Fruit fly (Drosophila melanogaster) whole organism, embryonic: Measurements from ENCODE around the gene Est-Q.

Experiments
- Adf1 ChIP-seq: fragments of 200-800 bp; sonication (Bioruptor generic); IDR thresholded peaks from 2 replicates; pipeline ENCODE4 v1.3.6; 2022; ENCODE audit warnings: missing biosample characterization, missing genetic modification characterization
- Bgb ChIP-seq: fragments of 200-800 bp; sonication (Bioruptor generic); IDR thresholded peaks from 2 replicates; pipeline ENCODE4 v1.3.6; 2022; ENCODE audit warnings: missing biosample characterization, missing genetic modification characterization; ENCODE audit not compliant: partially characterized antibody
- CG10959 ChIP-seq: fragments of 200-800 bp; sonication (Bioruptor generic); IDR thresholded peaks from 2 replicates; pipeline ENCODE4 v1.3.6; 2022; ENCODE audit warnings: missing biosample characterization, missing genetic modification characterization
- CG11560 ChIP-seq: fragments of 200-800 bp; sonication (Bioruptor generic); IDR thresholded peaks from 3 replicates; pipeline ENCODE4 v1.3.6; 2022; ENCODE audit warnings: missing biosample characterization, missing genetic modification characterization
- CG12769 ChIP-seq: fragments of 200-800 bp; sonication (Bioruptor generic); optimal IDR thresholded peaks from 2 replicates; lab custom pipeline; 2019; ENCODE audit warnings: missing biosample characterization, mild to moderate bottlenecking, missing genetic modification characterization, moderate library complexity
- CG14710 ChIP-seq: fragments of 200-800 bp; sonication (Bioruptor generic); optimal IDR thresholded peaks from 3 replicates; lab custom pipeline; 2019; ENCODE audit warnings: missing biosample characterization, mild to moderate bottlenecking, missing genetic modification characterization, moderate library complexity
- CG1602 ChIP-seq: fragments of 200-800 bp; sonication (Bioruptor generic); optimal IDR thresholded peaks from 3 replicates; lab custom pipeline; 2016; ENCODE audit warnings: missing biosample characterization, missing genetic modification characterization
- CG17328 ChIP-seq: fragments of 200-800 bp; sonication (Bioruptor generic); IDR thresholded peaks from 2 replicates; pipeline ENCODE4 v1.3.6; 2022; ENCODE audit warnings: missing biosample characterization, missing genetic modification characterization
- CG2199 ChIP-seq: fragments of 200-800 bp; sonication (Bioruptor generic); IDR thresholded peaks from 3 replicates; pipeline ENCODE4 v1.3.6; 2022; ENCODE audit warnings: missing biosample characterization, missing genetic modification characterization
- CG34422 ChIP-seq: fragments of 200-800 bp; sonication (Bioruptor generic); IDR thresholded peaks from 3 replicates; pipeline ENCODE4 v1.3.6; 2022; ENCODE audit warnings: missing biosample characterization, missing genetic modification characterization
- CG6791 ChIP-seq: fragments of 200-800 bp; sonication (Bioruptor generic); IDR thresholded peaks from 3 replicates; pipeline ENCODE4 v1.3.6; 2022; ENCODE audit warnings: missing biosample characterization, missing genetic modification characterization; ENCODE audit not compliant: partially characterized antibody
- CG9817 ChIP-seq: fragments of 200-800 bp; sonication (Bioruptor generic); optimal IDR thresholded peaks from 2 replicates; lab custom pipeline; 2018; ENCODE audit warnings: missing biosample characterization, mild to moderate bottlenecking, missing genetic modification characterization, moderate library complexity
- D ChIP-seq, 2 experiments: fragments of 200-800 bp in 1 of 2; fragments of >200 bp in 1 of 2; sonication (Bioruptor generic) in 1 of 2; optimal IDR thresholded peaks; 2 replicates in 1 of 2; 3 replicates in 1 of 2; lab custom pipeline; 2017; ENCODE audit warnings: mild to moderate bottlenecking in 1 of 2, missing biosample characterization in 1 of 2, missing genetic modification characterization in 1 of 2, missing genetic modification reagents in 1 of 2
- Deaf1 ChIP-seq: fragments of 200-800 bp; optimal IDR thresholded peaks from 3 replicates; lab custom pipeline; 2019; ENCODE audit warnings: missing biosample characterization, mild to moderate bottlenecking, missing genetic modification characterization, moderate library complexity
- Dll ChIP-seq: fragments of 200-800 bp; sonication (Bioruptor generic); IDR thresholded peaks from 4 replicates; pipeline ENCODE4 v1.3.6; 2022; ENCODE audit warnings: missing biosample characterization, missing genetic modification characterization; ENCODE audit not compliant: partially characterized antibody
- HmgD ChIP-seq: fragments of 200-800 bp; sonication (Bioruptor generic); optimal IDR thresholded peaks from 3 replicates; lab custom pipeline; 2016; ENCODE audit warnings: missing biosample characterization, missing genetic modification characterization
- Jarid2 ChIP-seq: fragments of 200-800 bp; sonication (Bioruptor generic); optimal IDR thresholded peaks from 3 replicates; lab custom pipeline; 2017; ENCODE audit warnings: mild to moderate bottlenecking, missing biosample characterization, missing genetic modification reagents, missing genetic modification characterization
- Med ChIP-seq: fragments of 200-800 bp; sonication (Bioruptor generic); peaks from one replicate; lab custom pipeline; 2016; ENCODE audit warnings: missing biosample characterization, missing genetic modification characterization, mild to moderate bottlenecking, inconsistent platforms, moderate library complexity
- NFAT ChIP-seq: fragments of 200-800 bp; sonication (Bioruptor generic); IDR thresholded peaks from 2 replicates; pipeline ENCODE4 v1.3.6; 2022; ENCODE audit warnings: missing biosample characterization, missing genetic modification characterization
- Nf-YB ChIP-seq: fragments of 200-800 bp; sonication (Bioruptor generic); optimal IDR thresholded peaks from 3 replicates; lab custom pipeline; 2019; ENCODE audit warnings: missing biosample characterization, mild to moderate bottlenecking, missing genetic modification characterization, moderate library complexity
- Nf-YC ChIP-seq: fragments of 200-800 bp; optimal IDR thresholded peaks from 3 replicates; lab custom pipeline; 2019; ENCODE audit warnings: missing biosample characterization, mild to moderate bottlenecking, missing genetic modification characterization, moderate library complexity
- Oaz ChIP-seq: fragments of 200-800 bp; sonication (Bioruptor generic); IDR thresholded peaks from 2 replicates; pipeline ENCODE4 v1.3.6; 2022; ENCODE audit warnings: missing biosample characterization, missing genetic modification characterization
- Side ChIP-seq: fragments of 200-800 bp; sonication (Bioruptor generic); optimal IDR thresholded peaks from 2 replicates; lab custom pipeline; 2016; ENCODE audit warnings: missing biosample characterization, missing genetic modification characterization
- Ssrp ChIP-seq: fragments of 200-800 bp; sonication (Bioruptor generic); optimal IDR thresholded peaks from 2 replicates; lab custom pipeline; 2018; ENCODE audit warnings: missing biosample characterization, mild to moderate bottlenecking, missing genetic modification characterization, moderate library complexity
- Trl ChIP-seq, 3 experiments: fragments of >200 bp in 2 of 3; fragments of 200-800 bp in 1 of 3; sonication (Bioruptor generic) in 1 of 3; optimal IDR thresholded peaks; 2 replicates in 1 of 3; 3 replicates in 2 of 3; lab custom pipeline; 2016 to 2017; ENCODE audit warnings: missing biosample characterization in 1 of 3, missing genetic modification characterization in 1 of 3
- amos ChIP-seq: fragments of 200-800 bp; sonication (Bioruptor generic); IDR thresholded peaks from 2 replicates; pipeline ENCODE4 v1.3.6; 2022; ENCODE audit warnings: missing biosample characterization, missing genetic modification characterization; ENCODE audit not compliant: partially characterized antibody
- cg ChIP-seq: fragments of 200-800 bp; sonication (Bioruptor generic); optimal IDR thresholded peaks from 3 replicates; lab custom pipeline; 2019; ENCODE audit warnings: missing biosample characterization, mild to moderate bottlenecking, missing genetic modification characterization, moderate library complexity
- chinmo ChIP-seq: fragments of 200-800 bp; sonication (Bioruptor generic); IDR thresholded peaks from 4 replicates; pipeline ENCODE4 v1.3.6; 2022; ENCODE audit warnings: missing biosample characterization, missing genetic modification characterization; ENCODE audit not compliant: partially characterized antibody
- crol ChIP-seq: fragments of 200-800 bp; sonication (Bioruptor generic); IDR thresholded peaks from 2 replicates; pipeline ENCODE4 v1.3.6; 2022; ENCODE audit warnings: missing biosample characterization, missing genetic modification characterization
- da ChIP-seq: fragments of 200-800 bp; sonication (Bioruptor generic); optimal IDR thresholded peaks from 2 replicates; lab custom pipeline; 2016; ENCODE audit warnings: missing biosample characterization, missing genetic modification characterization
- ewg ChIP-seq: fragments of 200-800 bp; sonication (Bioruptor generic); optimal IDR thresholded peaks from 3 replicates; lab custom pipeline; 2017; ENCODE audit warnings: mild to moderate bottlenecking, missing biosample characterization, missing genetic modification reagents, missing genetic modification characterization
- fd64A ChIP-seq: fragments of 200-800 bp; sonication (Bioruptor generic); optimal IDR thresholded peaks from 3 replicates; lab custom pipeline; 2018; ENCODE audit warnings: missing biosample characterization, mild to moderate bottlenecking, missing genetic modification characterization
- gfzf ChIP-seq: fragments of 200-800 bp; sonication (Bioruptor generic); optimal IDR thresholded peaks from 2 replicates; lab custom pipeline; 2016; ENCODE audit warnings: missing biosample characterization, mild to moderate bottlenecking, missing genetic modification characterization, moderate library complexity
- grau ChIP-seq: fragments of 200-800 bp; optimal IDR thresholded peaks from 3 replicates; lab custom pipeline; 2019; ENCODE audit warnings: missing biosample characterization, mild to moderate bottlenecking, missing genetic modification characterization, moderate library complexity
- her ChIP-seq: fragments of 200-800 bp; sonication (Bioruptor generic); optimal IDR thresholded peaks from 2 replicates; lab custom pipeline; 2016; ENCODE audit warnings: missing biosample characterization, missing genetic modification characterization
- kni ChIP-seq: fragments of 200-800 bp; sonication (Bioruptor generic); optimal IDR thresholded peaks from 3 replicates; lab custom pipeline; 2017; ENCODE audit warnings: mild to moderate bottlenecking, missing biosample characterization, missing genetic modification reagents, missing genetic modification characterization
- pfk ChIP-seq: fragments of 200-800 bp; sonication (Bioruptor generic); optimal IDR thresholded peaks from 2 replicates; lab custom pipeline; 2018; ENCODE audit warnings: missing biosample characterization, mild to moderate bottlenecking, missing genetic modification characterization, moderate library complexity
- sc ChIP-seq, 3 experiments: fragments of >200 bp in 2 of 3; fragments of 200-800 bp in 1 of 3; sonication (Bioruptor generic) in 1 of 3; optimal IDR thresholded peaks; 2 replicates in 2 of 3; 3 replicates in 1 of 3; lab custom pipeline; 2017; ENCODE audit warnings: mild to moderate bottlenecking in 1 of 3, missing biosample characterization in 1 of 3, missing genetic modification characterization in 1 of 3, missing genetic modification reagents in 1 of 3
- schlank ChIP-seq: fragments of 200-800 bp; sonication (Bioruptor generic); optimal IDR thresholded peaks from 2 replicates; lab custom pipeline; 2018; ENCODE audit warnings: missing biosample characterization, mild to moderate bottlenecking, missing genetic modification characterization
- sens ChIP-seq: fragments of 200-800 bp; sonication (Bioruptor generic); peaks from one replicate; lab custom pipeline; 2016; ENCODE audit warnings: missing biosample characterization, missing genetic modification characterization
- sna ChIP-seq: fragments of 200-800 bp; sonication (Bioruptor generic); IDR thresholded peaks from 2 replicates; pipeline ENCODE4 v1.3.6; 2022; ENCODE audit warnings: missing biosample characterization, missing genetic modification characterization; ENCODE audit not compliant: partially characterized antibody
- tio ChIP-seq: fragments of 200-800 bp; sonication (Bioruptor generic); optimal IDR thresholded peaks from 2 replicates; lab custom pipeline; 2017; ENCODE audit warnings: missing biosample characterization, missing genetic modification characterization, inconsistent platforms
- trem ChIP-seq: fragments of 200-800 bp; optimal IDR thresholded peaks from 3 replicates; lab custom pipeline; 2019; ENCODE audit warnings: missing biosample characterization, mild to moderate bottlenecking, missing genetic modification characterization, moderate library complexity
- vfl ChIP-seq: fragments of 200-800 bp; sonication (Bioruptor generic); optimal IDR thresholded peaks from 2 replicates; lab custom pipeline; 2016; ENCODE audit warnings: missing biosample characterization, missing genetic modification characterization
- vvl ChIP-seq: fragments of 200-800 bp; sonication (Bioruptor generic); IDR thresholded peaks from 2 replicates; pipeline ENCODE4 v1.3.6; 2022; ENCODE audit warnings: missing biosample characterization, missing genetic modification characterization

The Est-Q gene

dm6 chr3L:21460149-21460873, 40.9 kb upstream of the Est-Q start:
- peak; percentile 50 for TF ChIP-seq sens (GFP tag; lab: Kevin White, UChicago)
- peak; percentile 89 for TF ChIP-seq Adf1 (GFP tag; lab: Robert Waterston, UW)
- TF ChIP-seq D (optimal IDR thresholded peaks at IDR 0.05; lab: Kevin White, UChicago), result peak; percentile 49
- no peak for TF ChIP-seq D (GFP tag; optimal IDR thresholded peaks at IDR 0.05; lab: Kevin White, UChicago)
- peak; percentile 93 for TF ChIP-seq Nf-YC (tag; lab: Kevin White, UChicago)
- 0 out of 3 replicates have a peak, but pooled peaks have one; percentile 5 for TF ChIP-seq CG6791 (GFP tag; lab: Robert Waterston, UW)
- 0 out of 2 replicates have a peak, but pooled peaks have one; percentile 18 for TF ChIP-seq Bgb (GFP tag; lab: Robert Waterston, UW)
- 0 out of 4 replicates have a peak, but pooled peaks have one; percentile 18 for TF ChIP-seq Dll (GFP tag; lab: Robert Waterston, UW)
- peak; percentile 3 for TF ChIP-seq Deaf1 (tag; lab: Kevin White, UChicago)
- peak; percentile 48 for TF ChIP-seq ewg (GFP tag; lab: Kevin White, UChicago)
- TF ChIP-seq Nf-YB (GFP tag; lab: Kevin White, UChicago), result peak; percentile 93
- TF ChIP-seq her, result no peak
- peak; percentile 65 for TF ChIP-seq crol (GFP tag; lab: Robert Waterston, UW)
- TF ChIP-seq fd64A (GFP tag; lab: Kevin White, UChicago), result no peak
- peak; percentile 77 for TF ChIP-seq vvl
- peak; percentile 26 for TF ChIP-seq CG12769 (tag; lab: Kevin White, UChicago)
- TF ChIP-seq CG17328 (GFP tag; lab: Robert Waterston, UW), result peak; percentile 8; the same call in 1 of the 2 replicates
- TF ChIP-seq Side (GFP tag; lab: Kevin White, UChicago), result no peak
- TF ChIP-seq NFAT (GFP tag; lab: Robert Waterston, UW), result no peak
- TF ChIP-seq Trl (optimal IDR thresholded peaks at IDR 0.05; lab: Kevin White, UChicago), result peak; percentile 19 to 23
- no peak for TF ChIP-seq Trl (GFP tag; optimal IDR thresholded peaks at IDR 0.05; lab: Kevin White, UChicago)
- TF ChIP-seq cg (GFP tag; lab: Kevin White, UChicago), result peak; percentile 83
- peak; percentile 70 for TF ChIP-seq Med (GFP tag; lab: Kevin White, UChicago)
- 0 out of 3 replicates have a peak, but pooled peaks have one; percentile 7 for TF ChIP-seq CG2199
- 0 out of 4 replicates have a peak, but pooled peaks have one; percentile 27 for TF ChIP-seq chinmo (GFP tag; lab: Robert Waterston, UW)
- TF ChIP-seq amos (GFP tag; lab: Robert Waterston, UW), result 0 out of 2 replicates have a peak, but pooled peaks have one; percentile 13
- TF ChIP-seq kni (GFP tag; lab: Kevin White, UChicago), result peak; percentile 23
- no peak for TF ChIP-seq CG9817 (tag; lab: Kevin White, UChicago)
- 0 out of 3 replicates have a peak, but pooled peaks have one; percentile 12 for TF ChIP-seq CG11560 (tag; lab: Robert Waterston, UW)
- no peak for TF ChIP-seq schlank (tag; lab: Kevin White, UChicago)
- TF ChIP-seq Jarid2 (GFP tag; lab: Kevin White, UChicago), result peak; percentile 39

- TF ChIP-seq pfk (GFP tag; lab: Kevin White, UChicago), result no peak
- TF ChIP-seq gfzf (GFP tag; lab: Kevin White, UChicago), result no peak
- TF ChIP-seq CG1602 (GFP tag; lab: Kevin White, UChicago), result peak; percentile 1
- TF ChIP-seq CG10959, result 0 out of 2 replicates have a peak, but pooled peaks have one; percentile 9
- peak; percentile 32 for TF ChIP-seq Ssrp (tag; lab: Kevin White, UChicago)
- TF ChIP-seq trem, result peak; percentile 10
- no peak for TF ChIP-seq CG34422 (GFP tag; lab: Robert Waterston, UW)
- peak; percentile 59 for TF ChIP-seq CG14710
- TF ChIP-seq sna, result no peak
- no peak for TF ChIP-seq da
- no peak for TF ChIP-seq sc (optimal IDR thresholded peaks at IDR 0.05; lab: Kevin White, UChicago)
- TF ChIP-seq sc (GFP tag; optimal IDR thresholded peaks at IDR 0.05; lab: Kevin White, UChicago), result peak; percentile 43
- peak; percentile 23 for TF ChIP-seq tio (GFP tag; lab: Kevin White, UChicago)
- no peak for TF ChIP-seq vfl (GFP tag; lab: Kevin White, UChicago)
- no peak for TF ChIP-seq Oaz (GFP tag; lab: Robert Waterston, UW)
- no peak for TF ChIP-seq Trl (optimal IDR thresholded peaks at IDR 0.05; lab: Kevin White, UChicago)
- TF ChIP-seq Trl (GFP tag; optimal IDR thresholded peaks at IDR 0.05; lab: Kevin White, UChicago), result no peak
- no peak for TF ChIP-seq HmgD (GFP tag; lab: Kevin White, UChicago)
- peak; percentile 5 for TF ChIP-seq grau
- no peak for TF ChIP-seq Side (GFP tag; lab: Kevin White, UChicago)
Measured at dm6 chr3L:21462860-21463259, 38.4 kb upstream of the Est-Q start.
